Fruit fly (Drosophila melanogaster): ENCODE data around the gene CG14708.

The CG14708 gene

dm6 chr3R:11561648-11562047, 7.7 kb downstream of the CG14708 start:
- TF ChIP-seq HHEX (GFP tag; optimal IDR thresholded peaks at IDR 0.05) (no peak), CG2129 (GFP tag; IDR thresholded peaks at IDR 0.05; ENCODE audit: partially characterized antibody) (no peak), sens-2 (GFP tag; IDR thresholded peaks at IDR 0.05) (no peak), CG7357 (GFP tag; IDR thresholded peaks at IDR 0.05) (no peak), CG32767 (GFP tag; IDR thresholded peaks at IDR 0.05) (no peak), ems (GFP tag; optimal IDR thresholded peaks at IDR 0.05) (no peak), CG17328 (GFP tag; IDR thresholded peaks at IDR 0.05) (no peak), Taf1 (GFP tag; IDR thresholded peaks at IDR 0.05) (no peak), Poxn (GFP tag; IDR thresholded peaks at IDR 0.05) (no peak), Sin3A (optimal IDR thresholded peaks at IDR 0.05) (no peak), exex (tag; optimal IDR thresholded peaks at IDR 0.05) (peak; percentile 7), CG9727 (GFP tag; optimal IDR thresholded peaks at IDR 0.05) (no peak), grn (GFP tag; optimal IDR thresholded peaks at IDR 0.05) (peak; percentile 48), CG7372 (GFP tag; IDR thresholded peaks at IDR 0.05) (no peak), Pdp1 (GFP tag; optimal IDR thresholded peaks at IDR 0.05) (peak in 1 of 2 experiments; percentile 90), CG12769 (tag; optimal IDR thresholded peaks at IDR 0.05) (no peak), Trl (optimal IDR thresholded peaks at IDR 0.05) (peak in 1 of 2 experiments; percentile 3), Trl (GFP tag; optimal IDR thresholded peaks at IDR 0.05) (no peak), cad (GFP tag; optimal IDR thresholded peaks at IDR 0.05) (no peak), ro (GFP tag; IDR thresholded peaks at IDR 0.05) (no peak)

DNA sequence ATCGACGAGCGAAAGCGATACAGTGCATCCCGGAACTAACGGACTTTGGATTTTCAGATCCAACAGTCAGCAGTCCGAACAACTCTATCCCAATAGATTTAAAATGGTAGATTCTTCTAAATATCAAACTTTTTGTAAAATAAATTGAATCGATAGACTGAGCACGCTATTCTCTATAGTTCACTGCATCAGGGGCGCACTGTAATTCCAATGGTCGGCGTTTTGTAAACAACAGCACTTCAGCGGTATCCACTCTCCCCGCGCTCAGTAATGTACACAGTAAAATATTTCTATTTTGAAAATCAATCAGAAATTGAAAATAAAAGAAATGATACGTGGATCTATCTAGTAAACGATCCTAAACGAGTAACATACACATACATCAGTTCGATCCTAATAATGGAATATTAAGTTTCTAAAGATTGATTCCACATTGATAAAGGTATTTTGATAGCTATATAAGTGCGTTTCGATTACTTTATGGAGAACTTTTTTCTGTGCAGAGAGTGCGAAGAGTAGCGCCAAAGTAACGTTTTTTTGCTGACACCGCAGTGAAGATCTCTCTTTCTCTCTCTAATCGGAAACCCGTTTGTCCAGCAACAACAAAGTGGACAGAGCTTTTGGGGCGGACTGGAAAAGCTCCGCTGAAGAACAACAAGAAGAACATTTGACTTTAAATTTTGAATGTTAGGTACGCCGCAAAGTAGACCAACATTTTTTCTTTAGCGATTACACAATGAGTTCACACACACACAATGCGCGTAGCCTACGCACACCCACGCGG, 8.6 kb downstream of the CG14708 start:
- TF ChIP-seq crol (GFP tag; IDR thresholded peaks at IDR 0.05) = peak; percentile 10; the same call in 1 of the 2 replicates
- 0 out of 4 replicates have a peak, but pooled peaks have one; percentile 46 for TF ChIP-seq chinmo (GFP tag; IDR thresholded peaks at IDR 0.05; ENCODE audit: partially characterized antibody)
- TF ChIP-seq CG16815 (GFP tag; optimal IDR thresholded peaks at IDR 0.05) = peak; percentile 74
- peak; percentile 91 for TF ChIP-seq CG6813 (GFP tag; optimal IDR thresholded peaks at IDR 0.05)
- peak; percentile 89 for TF ChIP-seq Hsf (GFP tag; optimal IDR thresholded peaks at IDR 0.05)
- peak; percentile 54 for TF ChIP-seq CG10462 (GFP tag; optimal IDR thresholded peaks at IDR 0.05)
- peak; percentile 80 for TF ChIP-seq CG15514 (GFP tag; optimal IDR thresholded peaks at IDR 0.05)
- peak; percentile 75 for TF ChIP-seq jing (GFP tag; optimal IDR thresholded peaks at IDR 0.05)
- TF ChIP-seq Dll (GFP tag; IDR thresholded peaks at IDR 0.05; ENCODE audit: partially characterized antibody) = no peak
- TF ChIP-seq Dref (GFP tag; IDR thresholded peaks at IDR 0.05) = 0 out of 2 replicates have a peak, but pooled peaks have one; percentile 38
- TF ChIP-seq wdn (GFP tag; IDR thresholded peaks at IDR 0.05) = peak; percentile 88
- TF ChIP-seq danr (GFP tag; IDR thresholded peaks at IDR 0.05) = peak; percentile 82
- peak; percentile 79 for TF ChIP-seq odd (GFP tag; optimal IDR thresholded peaks at IDR 0.05)
- TF ChIP-seq Sox100B (GFP tag; optimal IDR thresholded peaks at IDR 0.05) = peak; percentile 95
- peak; percentile 90 for TF ChIP-seq btn (GFP tag; optimal IDR thresholded peaks at IDR 0.05)
- TF ChIP-seq CG34376 (GFP tag; optimal IDR thresholded peaks at IDR 0.05) = peak; percentile 96
- TF ChIP-seq CG30403 (GFP tag; optimal IDR thresholded peaks at IDR 0.05) = peak; percentile 92
- peak; percentile 50 for TF ChIP-seq wek (GFP tag; optimal IDR thresholded peaks at IDR 0.05)
- TF ChIP-seq MTF-1 (GFP tag; optimal IDR thresholded peaks at IDR 0.05; ENCODE audit: borderline replicate concordance) = peak; percentile 63
- no peak for TF ChIP-seq CG1832 (GFP tag; optimal IDR thresholded peaks at IDR 0.05)
- no peak for TF ChIP-seq CG9797 (GFP tag; optimal IDR thresholded peaks at IDR 0.05)
- TF ChIP-seq CG33213 (GFP tag; optimal IDR thresholded peaks at IDR 0.05) = peak; percentile 84
- peak; percentile 65 for TF ChIP-seq Bdp1 (GFP tag; optimal IDR thresholded peaks at IDR 0.05)
- TF ChIP-seq kay (GFP tag; optimal IDR thresholded peaks at IDR 0.05) = peak; percentile 92
- TF ChIP-seq GATAe (GFP tag; conservative IDR thresholded peaks at IDR 0.05) = peak; percentile 69
- TF ChIP-seq Spps (tag; optimal IDR thresholded peaks at IDR 0.05) = peak; percentile 85
- no peak for TF ChIP-seq hkb (optimal IDR thresholded peaks at IDR 0.05)
- peak; percentile 95 for TF ChIP-seq hkb (GFP tag; IDR thresholded peaks at IDR 0.05)
- TF ChIP-seq fu2 (GFP tag; optimal IDR thresholded peaks at IDR 0.05) = peak; percentile 86
- peak; percentile 95 for TF ChIP-seq CG2712 (tag; optimal IDR thresholded peaks at IDR 0.05)
- TF ChIP-seq CG13624 (GFP tag; optimal IDR thresholded peaks at IDR 0.05) = peak; percentile 94
